Worm (Caenorhabditis elegans) whole organism, L2 larva: ENCODE results near the gene H09F14.1.

Experiments
- C34F6.9 ChIP-seq: fragments of 150-350 bp; optimal IDR thresholded peaks from 2 replicates; lab custom pipeline; 2014; ENCODE audit warnings: missing biosample characterization, missing genetic modification characterization
- R02D3.7 ChIP-seq: fragments of 150-350 bp; optimal IDR thresholded peaks from 2 replicates; lab custom pipeline; 2014; ENCODE audit warnings: missing biosample characterization, missing genetic modification characterization
- Y55F3AM.14 ChIP-seq: fragments of 200-800 bp; sonication (Bioruptor generic); optimal IDR thresholded peaks from 2 replicates; lab custom pipeline; 2018; ENCODE audit warnings: mild to moderate bottlenecking, missing genetic modification characterization, missing compliant biosample characterization
- alr-1 ChIP-seq: fragments of 150-350 bp; optimal IDR thresholded peaks from 2 replicates; lab custom pipeline; 2014; ENCODE audit warnings: missing biosample characterization, missing genetic modification characterization
- aly-2 ChIP-seq: fragments of 150-350 bp; optimal IDR thresholded peaks from 2 replicates; lab custom pipeline; 2014; ENCODE audit warnings: missing biosample characterization, missing genetic modification characterization
- blmp-1 ChIP-seq: sonication (generic microtip); optimal IDR thresholded peaks from 2 replicates; lab custom pipeline; 2017; ENCODE audit warnings: missing genetic modification characterization, mild to moderate bottlenecking, missing compliant biosample characterization, antibody characterized with exemption, moderate library complexity; ENCODE audit not compliant: insufficient read depth
- ceh-16 ChIP-seq: fragments of 150-350 bp; optimal IDR thresholded peaks from 2 replicates; lab custom pipeline; 2014; ENCODE audit warnings: missing biosample characterization, missing genetic modification characterization
- crh-2 ChIP-seq: sonication (generic microtip); optimal IDR thresholded peaks from 2 replicates; lab custom pipeline; 2017; ENCODE audit warnings: missing biosample characterization, missing genetic modification characterization
- dmd-4 ChIP-seq: sonication (generic microtip); optimal IDR thresholded peaks from 2 replicates; lab custom pipeline; 2017; ENCODE audit warnings: missing biosample characterization, missing genetic modification characterization
- egl-27 ChIP-seq: sonication (generic microtip); optimal IDR thresholded peaks from 3 replicates; lab custom pipeline; 2017; ENCODE audit warnings: missing biosample characterization, missing genetic modification reagents, missing genetic modification characterization
- elt-3 ChIP-seq: sonication (generic microtip); optimal IDR thresholded peaks from 2 replicates; lab custom pipeline; 2017; ENCODE audit warnings: missing biosample characterization, missing genetic modification characterization
- fos-1 ChIP-seq: fragments of 150-350 bp; optimal IDR thresholded peaks from 2 replicates; lab custom pipeline; 2014; ENCODE audit warnings: missing biosample characterization, missing genetic modification characterization
- gmeb-1 ChIP-seq: fragments of 150-350 bp; optimal IDR thresholded peaks from 2 replicates; lab custom pipeline; 2014; ENCODE audit warnings: missing biosample characterization, missing genetic modification characterization
- lin-13 ChIP-seq: fragments of 150-350 bp; optimal IDR thresholded peaks from 2 replicates; lab custom pipeline; 2014; ENCODE audit warnings: missing biosample characterization, missing genetic modification reagents, missing genetic modification characterization
- lin-39 ChIP-seq: fragments of 150-350 bp; optimal IDR thresholded peaks from 2 replicates; lab custom pipeline; 2014; ENCODE audit warnings: missing biosample characterization, missing genetic modification reagents, missing genetic modification characterization
- lsy-2 ChIP-seq, 2 experiments: fragments of 150-350 bp in 1 of 2; sonication (generic microtip) in 1 of 2; optimal IDR thresholded peaks; 2 replicates each; lab custom pipeline; 2014 to 2017; ENCODE audit warnings: missing biosample characterization in 2 of 2, missing genetic modification characterization in 2 of 2
- mab-5 ChIP-seq: fragments of 150-350 bp; optimal IDR thresholded peaks from 2 replicates; lab custom pipeline; 2014; ENCODE audit warnings: missing biosample characterization, missing genetic modification characterization
- mbf-1 ChIP-seq: sonication (generic microtip); optimal IDR thresholded peaks from 2 replicates; lab custom pipeline; 2017; ENCODE audit warnings: missing biosample characterization, missing genetic modification characterization
- mdl-1 ChIP-seq, 2 experiments: fragments of 150-350 bp in 1 of 2; sonication (generic microtip) in 1 of 2; optimal IDR thresholded peaks; 2 replicates each; lab custom pipeline; 2017; ENCODE audit warnings: missing biosample characterization in 2 of 2, missing genetic modification characterization in 2 of 2
- nhr-12 ChIP-seq: fragments of 150-350 bp; optimal IDR thresholded peaks from 2 replicates; lab custom pipeline; 2014; ENCODE audit warnings: missing biosample characterization, missing genetic modification characterization
- nhr-129 ChIP-seq: fragments of 150-350 bp; optimal IDR thresholded peaks from 2 replicates; lab custom pipeline; 2014; ENCODE audit warnings: missing biosample characterization, missing genetic modification characterization
- nhr-23 ChIP-seq: fragments of 150-350 bp; optimal IDR thresholded peaks from 2 replicates; lab custom pipeline; 2014; ENCODE audit warnings: missing biosample characterization, missing genetic modification reagents, missing genetic modification characterization
- nhr-237 ChIP-seq: fragments of 150-350 bp; optimal IDR thresholded peaks from 2 replicates; lab custom pipeline; 2014; ENCODE audit warnings: missing biosample characterization, missing genetic modification characterization
- nhr-25 ChIP-seq: fragments of 150-350 bp; sonication (generic microtip); optimal IDR thresholded peaks from 3 replicates; lab custom pipeline; 2014; ENCODE audit warnings: missing biosample characterization, missing genetic modification characterization
- nhr-6 ChIP-seq: fragments of 150-350 bp; optimal IDR thresholded peaks from 2 replicates; lab custom pipeline; 2014; ENCODE audit warnings: missing biosample characterization, missing genetic modification characterization
- peb-1 ChIP-seq: fragments of 150-350 bp; optimal IDR thresholded peaks from 2 replicates; lab custom pipeline; 2014; ENCODE audit warnings: missing biosample characterization, missing genetic modification characterization
- sem-4 ChIP-seq: fragments of 150-350 bp; optimal IDR thresholded peaks from 2 replicates; lab custom pipeline; 2014; ENCODE audit warnings: missing biosample characterization, missing genetic modification reagents, missing genetic modification characterization
- sma-9 ChIP-seq, 2 experiments: fragments of 150-350 bp in 1 of 2; sonication (generic microtip) in 1 of 2; optimal IDR thresholded peaks; 2 replicates each; lab custom pipeline; 2014 to 2016; ENCODE audit warnings: missing genetic modification characterization in 2 of 2, mild to moderate bottlenecking in 1 of 2, missing biosample characterization in 1 of 2, missing compliant biosample characterization in 1 of 2, missing genetic modification reagents in 1 of 2, moderate library complexity in 1 of 2
- snpc-4 ChIP-seq: fragments of 150-350 bp; optimal IDR thresholded peaks from 2 replicates; lab custom pipeline; 2014; ENCODE audit warnings: missing biosample characterization, missing genetic modification characterization
- unc-55 ChIP-seq: fragments of 150-350 bp; sonication (generic microtip); optimal IDR thresholded peaks from 3 replicates; lab custom pipeline; 2014; ENCODE audit warnings: missing biosample characterization, missing genetic modification reagents, missing genetic modification characterization
- unc-62 ChIP-seq: fragments of 150-350 bp; optimal IDR thresholded peaks from 2 replicates; lab custom pipeline; 2014; ENCODE audit warnings: missing biosample characterization, missing genetic modification reagents, missing genetic modification characterization
- zag-1 ChIP-seq: fragments of 150-350 bp; optimal IDR thresholded peaks from 2 replicates; lab custom pipeline; 2014; ENCODE audit warnings: missing biosample characterization, missing genetic modification characterization
- ztf-1 ChIP-seq: fragments of 200-800 bp; sonication (Bioruptor generic); conservative IDR thresholded peaks from 2 replicates; pipeline ENCODE4 v1.3.6; 2022; ENCODE audit warnings: missing genetic modification characterization, missing compliant biosample characterization
- ztf-11 ChIP-seq: sonication (generic microtip); optimal IDR thresholded peaks from 2 replicates; lab custom pipeline; 2017; ENCODE audit warnings: missing biosample characterization, missing genetic modification characterization

Gene H09F14.1

ce11 chrV:10615496-10615895 lies at the start of gene H09F14.1:
Gene H09F14.1, minus strand, starts transcription at chrV:10615596.
- TF ChIP-seq egl-27 (tag; lab: Kevin White, UChicago) = no peak
- no peak for TF ChIP-seq dmd-4 (tag; lab: Kevin White, UChicago)
- TF ChIP-seq C34F6.9 (tag; lab: Kevin White, UChicago) = no peak
- TF ChIP-seq nhr-23 (tag; lab: Kevin White, UChicago) = no peak
- no peak for TF ChIP-seq gmeb-1 (tag; lab: Kevin White, UChicago)
- TF ChIP-seq peb-1 (tag; lab: Kevin White, UChicago) = no peak
- no peak for TF ChIP-seq ceh-16 (tag; lab: Kevin White, UChicago)
- no peak for TF ChIP-seq unc-55 (GFP tag; lab: Kevin White, UChicago)
- TF ChIP-seq R02D3.7 (tag; lab: Kevin White, UChicago) = no peak

- TF ChIP-seq snpc-4 = no peak
Observed at ce11 chrV:10664271-10664670, 48.9 kb upstream of the H09F14.1 start.

ce11 chrV:10662000-10662399 lies 46.6 kb upstream of the H09F14.1 start:
- TF ChIP-seq lin-13 (GFP tag; lab: Kevin White, UChicago) (no peak), blmp-1 (tag; lab: Kevin White, UChicago) (peak; percentile 79), nhr-12 (tag; lab: Kevin White, UChicago) (no peak)

ce11 chrV:10661417-10661945 lies 46.1 kb upstream of the H09F14.1 start, which contains the start of gene sqv-4:
Gene sqv-4, minus strand, starts transcription at chrV:10661467.
- TF ChIP-seq snpc-4 = no peak
- TF ChIP-seq C34F6.9 (tag; lab: Kevin White, UChicago) = peak; percentile 31
- no peak for TF ChIP-seq crh-2 (tag; lab: Kevin White, UChicago)
- peak; percentile 73 for TF ChIP-seq gmeb-1 (tag; lab: Kevin White, UChicago)
- TF ChIP-seq elt-3 (tag; lab: Kevin White, UChicago) = no peak
- no peak for TF ChIP-seq Y55F3AM.14 (GFP tag; lab: Kevin White, UChicago)
- no peak for TF ChIP-seq nhr-25 (tag; lab: Kevin White, UChicago)
- TF ChIP-seq nhr-129 (tag; lab: Kevin White, UChicago) = peak; percentile 37
- no peak for TF ChIP-seq mbf-1
- TF ChIP-seq unc-55 (GFP tag; lab: Kevin White, UChicago) = peak; percentile 43
- no peak for TF ChIP-seq alr-1
- no peak for TF ChIP-seq nhr-237
- TF ChIP-seq lsy-2 (tag; optimal IDR thresholded peaks at IDR 0.05; lab: Kevin White, UChicago) = peak in 1 of 2 experiments; percentile 71

ce11 chrV:10659343-10659742 lies 43.9 kb upstream of the H09F14.1 start:
- TF ChIP-seq ceh-16 (tag; lab: Kevin White, UChicago) (no peak), peb-1 (tag; lab: Kevin White, UChicago) (no peak), unc-62 (GFP tag; lab: Kevin White, UChicago) (no peak), unc-55 (GFP tag; lab: Kevin White, UChicago) (no peak), sem-4 (tag; lab: Kevin White, UChicago) (no peak), nhr-23 (tag; lab: Kevin White, UChicago) (no peak)

ce11 chrV:10657959-10658358 lies 42.6 kb upstream of the H09F14.1 start, which contains the start of gene tut-2:
Gene tut-2, plus strand, starts transcription at chrV:10658235.
- TF ChIP-seq blmp-1 (tag; lab: Kevin White, UChicago) = no peak
- TF ChIP-seq unc-55 (GFP tag; lab: Kevin White, UChicago) = peak; percentile 17
- TF ChIP-seq, all 48 proteins: peak for 1

ce11 chrV:10656958-10657357 lies 41.6 kb upstream of the H09F14.1 start, which contains the start of gene ugt-34:
Gene ugt-34, minus strand, starts transcription at chrV:10656978.
- TF ChIP-seq lin-39 (tag; lab: Kevin White, UChicago) (no peak), ceh-16 (tag; lab: Kevin White, UChicago) (no peak), crh-2 (tag; lab: Kevin White, UChicago) (peak; percentile 22)

ce11 chrV:10654165-10654564 lies 38.8 kb upstream of the H09F14.1 start, which contains the start of gene ugt-35:
Gene ugt-35, minus strand, starts transcription at chrV:10654265.
- TF ChIP-seq sma-9 (GFP tag; optimal IDR thresholded peaks at IDR 0.05; lab: Kevin White, UChicago) (no peak), sma-9 (tag; optimal IDR thresholded peaks at IDR 0.05; lab: Kevin White, UChicago) (no peak), mbf-1 (no peak), nhr-6 (no peak), nhr-129 (tag; lab: Kevin White, UChicago) (no peak), C34F6.9 (tag; lab: Kevin White, UChicago) (no peak), blmp-1 (tag; lab: Kevin White, UChicago) (no peak), aly-2 (tag; lab: Kevin White, UChicago) (no peak), nhr-237 (no peak), fos-1 (tag; lab: Kevin White, UChicago) (no peak), Y55F3AM.14 (GFP tag; lab: Kevin White, UChicago) (no peak), ztf-11 (no peak), lsy-2 (tag; optimal IDR thresholded peaks at IDR 0.05; lab: Kevin White, UChicago) (no peak), mab-5 (tag; lab: Kevin White, UChicago) (no peak), zag-1 (tag; lab: Kevin White, UChicago) (no peak), nhr-23 (tag; lab: Kevin White, UChicago) (no peak), ceh-16 (tag; lab: Kevin White, UChicago) (no peak), mdl-1 (tag; optimal IDR thresholded peaks at IDR 0.05; lab: Kevin White, UChicago) (no peak), ztf-1 (GFP tag; lab: Robert Waterston, UW) (no peak)
